Worm (Caenorhabditis elegans): ENCODE results near the gene C33D9.3.
"Not testable (repeated sequence)": the region's sequence is repeated elsewhere in the genome, so short reads cannot be mapped to it uniquely, and the experiment has no call there.

ce11 chrIV:8788048-8788447, 4.7 kb downstream of the C33D9.3 start, which contains the start of gene C33D9.10:
- not testable (repeated sequence) for TF ChIP-seq Y5F2A.4 (GFP tag; optimal IDR thresholded peaks at IDR 0.05); hmg-1.1 (GFP tag; IDR thresholded peaks at IDR 0.05); nhr-10 (tag; optimal IDR thresholded peaks at IDR 0.05); skn-1 (tag; optimal IDR thresholded peaks at IDR 0.05)
